Worm (Caenorhabditis elegans): Measurements from ENCODE around the gene H03A11.2.

The H03A11.2 gene

ce11 chrX:15176431-15176911, 54.0 kb downstream of the H03A11.2 start, which contains the start of gene col-41:
Gene col-41 (minus strand): TSS chrX:15176481.
- TF ChIP-seq unc-30 (tag; optimal IDR thresholded peaks at IDR 0.05) (no peak), nhr-12 (tag; optimal IDR thresholded peaks at IDR 0.05) (no peak), nhr-28 (tag; optimal IDR thresholded peaks at IDR 0.05) (no peak), ztf-4 (tag; optimal IDR thresholded peaks at IDR 0.05) (no peak), blmp-1 (tag; optimal IDR thresholded peaks at IDR 0.05) (peak; percentile 77), ztf-11 (tag; optimal IDR thresholded peaks at IDR 0.05) (no peak), efl-3 (GFP tag; optimal IDR thresholded peaks at IDR 0.05) (no peak)

Measured in whole organism, L1 larva.